Worm (Caenorhabditis elegans) whole organism, early embryonic: ENCODE data around the gene F40G12.10.

Source experiments
- B0310.2 ChIP-seq: sonication (generic microtip); optimal IDR thresholded peaks from 2 replicates; lab custom pipeline; 2016; ENCODE audit warnings: mild to moderate bottlenecking, missing genetic modification characterization, missing compliant biosample characterization
- F13C5.2 ChIP-seq: sonication (generic microtip); optimal IDR thresholded peaks from 2 replicates; lab custom pipeline; 2017; ENCODE audit warnings: mild to moderate bottlenecking, missing genetic modification characterization, inconsistent platforms, missing compliant biosample characterization
- aly-1 ChIP-seq: sonication (generic microtip); optimal IDR thresholded peaks from 2 replicates; lab custom pipeline; 2016; ENCODE audit warnings: missing genetic modification characterization, missing compliant biosample characterization
- ama-1 ChIP-seq: fragments of 150-350 bp; optimal IDR thresholded peaks from 2 replicates; lab custom pipeline; 2014
- ceh-13 ChIP-seq: fragments of 200-800 bp; sonication (Bioruptor generic); optimal IDR thresholded peaks from 2 replicates; lab custom pipeline; 2018; ENCODE audit warnings: mild to moderate bottlenecking, missing genetic modification characterization, missing compliant biosample characterization
- ceh-36 ChIP-seq: sonication (generic microtip); optimal IDR thresholded peaks from 2 replicates; lab custom pipeline; 2016; ENCODE audit warnings: missing genetic modification characterization, inconsistent platforms, missing compliant biosample characterization
- ets-7 ChIP-seq: sonication (generic microtip); optimal IDR thresholded peaks from 2 replicates; lab custom pipeline; 2016; ENCODE audit warnings: missing genotype, missing genetic modification characterization, missing compliant biosample characterization
- flt-1 ChIP-seq: fragments of 200-800 bp; sonication (Bioruptor generic); IDR thresholded peaks from 2 replicates; pipeline ENCODE4 v1.3.6; 2022; ENCODE audit warnings: missing genetic modification characterization, missing compliant biosample characterization
- hmbx-1 ChIP-seq: sonication (generic microtip); optimal IDR thresholded peaks from 2 replicates; lab custom pipeline; 2016; ENCODE audit warnings: mild to moderate bottlenecking, missing genetic modification characterization, missing compliant biosample characterization
- hmg-4 ChIP-seq: fragments of 200-800 bp; sonication (Bioruptor generic); optimal IDR thresholded peaks from 2 replicates; lab custom pipeline; 2018; ENCODE audit warnings: mild to moderate bottlenecking, missing genetic modification characterization, missing compliant biosample characterization
- hnd-1 ChIP-seq: sonication (generic microtip); optimal IDR thresholded peaks from 2 replicates; lab custom pipeline; 2016; ENCODE audit warnings: missing genetic modification characterization, missing compliant biosample characterization
- pes-1 ChIP-seq: fragments of 200-800 bp; sonication (Bioruptor generic); IDR thresholded peaks from 2 replicates; pipeline ENCODE4 v1.3.6; 2022; ENCODE audit warnings: missing genetic modification reagents, missing genetic modification characterization, missing compliant biosample characterization
- scrt-1 ChIP-seq: fragments of 200-800 bp; sonication (Bioruptor generic); IDR thresholded peaks from 2 replicates; pipeline ENCODE4 v1.3.6; 2022; ENCODE audit warnings: missing genetic modification characterization, missing compliant biosample characterization
- sea-1 ChIP-seq: fragments of 200-800 bp; sonication (Bioruptor generic); conservative IDR thresholded peaks from 2 replicates; pipeline ENCODE4 v1.3.6; 2022; ENCODE audit warnings: missing genetic modification characterization, missing compliant biosample characterization
- tbx-11 ChIP-seq: fragments of 200-800 bp; sonication (Bioruptor generic); IDR thresholded peaks from 2 replicates; pipeline ENCODE4 v1.3.6; 2022; ENCODE audit warnings: missing genetic modification characterization, missing compliant biosample characterization
- tbx-37 ChIP-seq: fragments of 200-800 bp; sonication (Bioruptor generic); conservative IDR thresholded peaks from 2 replicates; pipeline ENCODE4 v1.3.6; 2022; ENCODE audit warnings: missing genetic modification reagents, missing genetic modification characterization, missing compliant biosample characterization
- tra-4 ChIP-seq: sonication (generic microtip); optimal IDR thresholded peaks from 2 replicates; lab custom pipeline; 2017; ENCODE audit warnings: missing genetic modification characterization, missing compliant biosample characterization

F40G12.10 gene

ce11 chrV:14248025-14248424, 35.3 kb upstream of the F40G12.10 start, which contains the start of gene K02E11.4:
Gene K02E11.4 (minus strand): TSS chrV:14248125.
- TF ChIP-seq hmg-4 = no peak
- TF ChIP-seq scrt-1 (GFP tag; lab: Robert Waterston, UW) = no peak
- no peak for TF ChIP-seq flt-1 (GFP tag; lab: Robert Waterston, UW)
- TF ChIP-seq hnd-1 (tag; lab: Kevin White, UChicago) = no peak
- no peak for TF ChIP-seq ets-7
- no peak for TF ChIP-seq pes-1
- TF ChIP-seq sea-1 (GFP tag; lab: Robert Waterston, UW) = no peak
- TF ChIP-seq F13C5.2 (tag; lab: Kevin White, UChicago) = no peak
- no peak for TF ChIP-seq hmbx-1 (tag; lab: Kevin White, UChicago)
- no peak for TF ChIP-seq ceh-13 (GFP tag; lab: Kevin White, UChicago)
- TF ChIP-seq tbx-37 = no peak
- TF ChIP-seq B0310.2 (tag; lab: Kevin White, UChicago) = no peak

ce11 chrV:14248654-14249053, 34.7 kb upstream of the F40G12.10 start, which contains the start of gene K02E11.6:
Gene K02E11.6 (plus strand): TSS chrV:14248802.
- TF ChIP-seq sea-1 (GFP tag; lab: Robert Waterston, UW) = no peak

- TF ChIP-seq hnd-1 (tag; lab: Kevin White, UChicago) = no peak
- no peak for TF ChIP-seq aly-1
- no peak for TF ChIP-seq tra-4 (tag; lab: Kevin White, UChicago)
- TF ChIP-seq ceh-13 (GFP tag; lab: Kevin White, UChicago) = no peak
- no peak for TF ChIP-seq tbx-11 (GFP tag; lab: Robert Waterston, UW)
- no peak for TF ChIP-seq ama-1 (lab: Kevin White, UChicago)
- no peak for TF ChIP-seq hmg-4
- TF ChIP-seq ets-7 = no peak
- TF ChIP-seq F13C5.2 (tag; lab: Kevin White, UChicago) = no peak
- no peak for TF ChIP-seq pes-1
- TF ChIP-seq sea-1 (GFP tag; lab: Robert Waterston, UW) = no peak
- TF ChIP-seq scrt-1 (GFP tag; lab: Robert Waterston, UW) = no peak
- no peak for TF ChIP-seq flt-1 (GFP tag; lab: Robert Waterston, UW)
- TF ChIP-seq hmbx-1 (tag; lab: Kevin White, UChicago) = no peak
Observed at ce11 chrV:14252025-14252424, 31.3 kb upstream of the F40G12.10 start, which contains the start of gene K02E11.5. Gene K02E11.5 (plus strand): TSS chrV:14252325.

ce11 chrV:14254221-14254620, 29.1 kb upstream of the F40G12.10 start, which contains the start of gene K02E11.7:
Gene K02E11.7 (minus strand): TSS chrV:14254321.
- TF ChIP-seq F13C5.2 (tag; lab: Kevin White, UChicago) (no peak), B0310.2 (tag; lab: Kevin White, UChicago) (no peak), aly-1 (no peak), hmg-4 (no peak), flt-1 (GFP tag; lab: Robert Waterston, UW) (no peak), ama-1 (lab: Kevin White, UChicago) (no peak), ceh-36 (tag; lab: Kevin White, UChicago) (no peak), pes-1 (no peak), hmbx-1 (tag; lab: Kevin White, UChicago) (no peak)

ce11 chrV:14256813-14257212, 26.5 kb upstream of the F40G12.10 start, which contains the start of gene sre-8:
Gene sre-8 (plus strand): TSS chrV:14257113.
- TF ChIP-seq tra-4 (tag; lab: Kevin White, UChicago) (no peak), hmbx-1 (tag; lab: Kevin White, UChicago) (no peak), hnd-1 (tag; lab: Kevin White, UChicago) (no peak), ceh-36 (tag; lab: Kevin White, UChicago) (no peak), F13C5.2 (tag; lab: Kevin White, UChicago) (no peak)

- TF ChIP-seq pes-1 (no peak), flt-1 (GFP tag; lab: Robert Waterston, UW) (no peak), hmbx-1 (tag; lab: Kevin White, UChicago) (no peak), F13C5.2 (tag; lab: Kevin White, UChicago) (no peak), hmg-4 (no peak), ceh-13 (GFP tag; lab: Kevin White, UChicago) (no peak), aly-1 (no peak), tra-4 (tag; lab: Kevin White, UChicago) (no peak), B0310.2 (tag; lab: Kevin White, UChicago) (no peak), ceh-36 (tag; lab: Kevin White, UChicago) (no peak), sea-1 (GFP tag; lab: Robert Waterston, UW) (no peak), hnd-1 (tag; lab: Kevin White, UChicago) (no peak), ama-1 (lab: Kevin White, UChicago) (no peak), tbx-11 (GFP tag; lab: Robert Waterston, UW) (no peak), ets-7 (no peak), scrt-1 (GFP tag; lab: Robert Waterston, UW) (no peak), tbx-37 (no peak)
Observed at ce11 chrV:14260831-14261230, 22.5 kb upstream of the F40G12.10 start, which contains the start of gene F40G12.2. Gene F40G12.2 (minus strand): TSS chrV:14260931.

- TF ChIP-seq scrt-1 (GFP tag; lab: Robert Waterston, UW) = no peak
- no peak for TF ChIP-seq tbx-11 (GFP tag; lab: Robert Waterston, UW)
- TF ChIP-seq hnd-1 (tag; lab: Kevin White, UChicago) = no peak
- no peak for TF ChIP-seq B0310.2 (tag; lab: Kevin White, UChicago)
- TF ChIP-seq aly-1 = no peak
- TF ChIP-seq sea-1 (GFP tag; lab: Robert Waterston, UW) = no peak
- TF ChIP-seq ets-7 = no peak
- TF ChIP-seq F13C5.2 (tag; lab: Kevin White, UChicago) = no peak
- TF ChIP-seq ama-1 (lab: Kevin White, UChicago) = no peak
- TF ChIP-seq tra-4 (tag; lab: Kevin White, UChicago) = no peak
- no peak for TF ChIP-seq pes-1
- TF ChIP-seq tbx-37 = no peak
- TF ChIP-seq hmbx-1 (tag; lab: Kevin White, UChicago) = no peak
- TF ChIP-seq ceh-13 (GFP tag; lab: Kevin White, UChicago) = no peak
- no peak for TF ChIP-seq flt-1 (GFP tag; lab: Robert Waterston, UW)
- TF ChIP-seq ceh-36 (tag; lab: Kevin White, UChicago) = no peak
- no peak for TF ChIP-seq hmg-4
Observed at ce11 chrV:14267326-14267942, 15.9 kb upstream of the F40G12.10 start.
